Worm (Caenorhabditis elegans): ENCODE data around the gene Y58A7A.5.

The Y58A7A.5 gene

DNA sequence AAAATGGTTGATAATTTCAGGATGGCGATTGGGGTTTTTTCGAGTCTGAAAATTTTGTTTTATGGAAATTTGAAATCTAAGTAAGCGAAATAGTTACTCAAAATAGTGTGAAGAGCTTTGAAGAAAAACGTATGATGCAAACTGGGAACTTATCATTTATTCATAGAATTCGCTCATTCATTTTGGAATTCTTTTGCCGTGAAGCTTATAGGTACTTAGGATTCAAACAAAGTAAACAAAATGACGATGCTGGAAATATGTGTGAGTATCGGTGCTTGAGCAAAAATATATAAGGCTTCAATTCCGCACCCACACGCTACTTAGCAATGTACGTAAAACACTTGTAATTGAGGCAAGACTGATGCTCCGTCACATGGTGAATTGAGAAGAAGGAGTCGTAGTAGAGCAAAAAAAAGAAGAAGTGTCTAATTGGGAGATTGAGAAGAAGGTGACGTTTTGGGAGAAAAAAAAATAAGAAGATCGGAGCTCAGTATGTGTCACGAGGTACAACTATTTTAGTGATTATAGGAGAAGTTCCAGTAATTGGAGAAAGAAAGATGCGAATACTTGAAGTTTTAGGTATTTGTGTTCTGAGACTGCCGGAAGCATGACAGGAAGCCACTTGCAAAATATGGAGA, 2.8 kb upstream of the Y58A7A.5 start, which contains the start of gene glb-32:
glb-32 (minus strand) TSS at position 51 of the 638 bp plus-strand sequence.
- no peak for TF ChIP-seq sea-2 (GFP tag; optimal IDR thresholded peaks at IDR 0.05)
- TF ChIP-seq snpc-4 (tag; optimal IDR thresholded peaks at IDR 0.05): no peak
- TF ChIP-seq lsy-12 (tag; optimal IDR thresholded peaks at IDR 0.05): no peak
- no peak for TF ChIP-seq lin-39 (tag; optimal IDR thresholded peaks at IDR 0.05)
- TF ChIP-seq elt-1 (tag; optimal IDR thresholded peaks at IDR 0.05): no peak
- no peak for TF ChIP-seq mml-1 (tag; optimal IDR thresholded peaks at IDR 0.05)
- TF ChIP-seq ceh-16 (tag; optimal IDR thresholded peaks at IDR 0.05): no peak
- no peak for TF ChIP-seq ztf-4 (tag; optimal IDR thresholded peaks at IDR 0.05)
- TF ChIP-seq nfya-1 (tag; optimal IDR thresholded peaks at IDR 0.05; ENCODE audit: insufficient read depth): no peak
- TF ChIP-seq egl-27 (tag; optimal IDR thresholded peaks at IDR 0.05): no peak
- TF ChIP-seq skn-1 (tag; optimal IDR thresholded peaks at IDR 0.05): no peak
- no peak for TF ChIP-seq ztf-11 (tag; optimal IDR thresholded peaks at IDR 0.05)
- no peak for TF ChIP-seq eor-1 (tag; optimal IDR thresholded peaks at IDR 0.05)

ce11 chrV:5088311-5088710, 1.5 kb upstream of the Y58A7A.5 start:
- TF ChIP-seq eor-1 (tag; optimal IDR thresholded peaks at IDR 0.05) (no peak), elt-3 (tag; optimal IDR thresholded peaks at IDR 0.05) (no peak), lin-39 (tag; optimal IDR thresholded peaks at IDR 0.05) (no peak), egl-27 (tag; optimal IDR thresholded peaks at IDR 0.05) (no peak), nfya-1 (tag; optimal IDR thresholded peaks at IDR 0.05; ENCODE audit: insufficient read depth) (no peak), ztf-11 (tag; optimal IDR thresholded peaks at IDR 0.05) (no peak), nhr-43 (tag; optimal IDR thresholded peaks at IDR 0.05; ENCODE audit: poor library complexity, severe bottlenecking) (no peak), ceh-9 (tag; optimal IDR thresholded peaks at IDR 0.05) (no peak), hmg-11 (tag; optimal IDR thresholded peaks at IDR 0.05) (no peak), nhr-77 (tag; optimal IDR thresholded peaks at IDR 0.05) (no peak)

DNA sequence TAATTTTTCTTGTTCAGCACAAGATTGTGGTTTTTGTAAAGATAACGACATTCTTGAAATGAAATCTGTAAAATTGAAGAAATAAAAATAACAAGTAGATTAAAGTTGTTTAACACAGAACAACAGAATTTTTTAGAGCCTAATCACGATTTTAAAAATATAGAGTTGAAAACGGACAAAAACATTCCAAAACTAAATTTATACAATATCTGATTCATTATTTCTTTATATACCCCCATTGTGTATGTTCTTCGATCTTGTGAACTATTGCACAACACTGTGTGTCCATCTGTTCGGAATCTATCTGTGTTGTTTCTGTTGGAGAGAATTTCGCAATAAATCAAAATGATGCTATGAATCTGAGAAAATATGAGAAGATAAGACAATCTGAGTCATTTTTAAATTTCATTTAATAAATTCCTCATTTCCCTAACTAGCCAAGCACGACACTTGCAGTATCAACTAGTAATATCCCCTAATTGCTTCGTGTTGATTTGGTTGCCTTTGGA, 1.8 kb downstream of the Y58A7A.5 start, which contains the start of gene Y58A7A.4:
Y58A7A.4 (minus strand) TSS at position 51 of the 509 bp plus-strand sequence.
- TF ChIP-seq elt-2 (tag; optimal IDR thresholded peaks at IDR 0.05) (no peak), ceh-82 (tag; optimal IDR thresholded peaks at IDR 0.05) (no peak), tbx-2 (tag; optimal IDR thresholded peaks at IDR 0.05) (no peak), nhr-67 (tag; optimal IDR thresholded peaks at IDR 0.05) (no peak), nhr-77 (tag; optimal IDR thresholded peaks at IDR 0.05) (no peak), hmg-11 (tag; optimal IDR thresholded peaks at IDR 0.05) (no peak), ztf-4 (tag; optimal IDR thresholded peaks at IDR 0.05) (no peak), ceh-9 (tag; optimal IDR thresholded peaks at IDR 0.05) (no peak), nfya-1 (tag; optimal IDR thresholded peaks at IDR 0.05; ENCODE audit: insufficient read depth) (no peak), zag-1 (tag; optimal IDR thresholded peaks at IDR 0.05) (no peak), pha-4 (tag; optimal IDR thresholded peaks at IDR 0.05) (no peak), sea-2 (GFP tag; optimal IDR thresholded peaks at IDR 0.05) (no peak), daf-12 (tag; optimal IDR thresholded peaks at IDR 0.05) (no peak), nhr-237 (tag; optimal IDR thresholded peaks at IDR 0.05) (no peak), skn-1 (tag; optimal IDR thresholded peaks at IDR 0.05) (no peak), lsy-12 (tag; optimal IDR thresholded peaks at IDR 0.05) (no peak), nhr-25 (tag; optimal IDR thresholded peaks at IDR 0.05) (no peak), eor-1 (tag; optimal IDR thresholded peaks at IDR 0.05) (no peak)

DNA sequence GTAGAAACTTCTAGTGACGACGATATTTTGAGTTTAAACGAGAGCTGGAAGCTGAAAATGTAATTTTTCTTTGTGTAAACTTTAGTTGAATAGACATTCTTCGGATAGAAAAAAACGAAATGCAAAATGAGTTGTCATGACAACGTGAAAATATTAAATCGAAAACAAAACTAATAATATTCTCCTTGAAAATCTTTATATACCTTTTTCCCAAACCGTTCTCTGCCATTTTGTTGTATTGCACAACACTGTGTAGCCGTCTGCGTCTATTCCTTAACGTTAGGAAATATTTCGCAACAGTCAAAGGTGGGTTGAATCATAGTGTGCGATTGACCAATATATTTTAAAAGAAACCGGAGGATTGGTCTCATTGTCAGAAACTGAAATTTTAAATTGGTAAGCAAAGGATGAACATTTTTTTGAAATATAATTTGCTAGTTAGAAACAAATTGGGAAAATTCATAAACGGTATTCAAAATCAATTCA, 5.9 kb downstream of the Y58A7A.5 start, which contains the start of gene Y58A7A.3:
Y58A7A.3 (minus strand) TSS at position 51 of the 486 bp plus-strand sequence.
- TF ChIP-seq ceh-28 (tag; optimal IDR thresholded peaks at IDR 0.05): peak; percentile 43
- peak; percentile 5 for TF ChIP-seq nhr-25 (tag; optimal IDR thresholded peaks at IDR 0.05)
- TF ChIP-seq sea-2 (GFP tag; optimal IDR thresholded peaks at IDR 0.05): no peak
- peak; percentile 11 for TF ChIP-seq jun-1 (tag; optimal IDR thresholded peaks at IDR 0.05)
- no peak for TF ChIP-seq ztf-4 (tag; optimal IDR thresholded peaks at IDR 0.05)
- TF ChIP-seq lin-15B (tag; optimal IDR thresholded peaks at IDR 0.05): peak; percentile 2
- TF ChIP-seq pha-4 (tag; optimal IDR thresholded peaks at IDR 0.05): peak; percentile 75
- peak; percentile 36 for TF ChIP-seq elt-2 (tag; optimal IDR thresholded peaks at IDR 0.05)
- TF ChIP-seq pqm-1 (tag; optimal IDR thresholded peaks at IDR 0.05): peak; percentile 28
- no peak for TF ChIP-seq egl-5 (tag; optimal IDR thresholded peaks at IDR 0.05)
- TF ChIP-seq skn-1 (tag; optimal IDR thresholded peaks at IDR 0.05): peak; percentile 28
- TF ChIP-seq ceh-9 (tag; optimal IDR thresholded peaks at IDR 0.05): no peak
- no peak for TF ChIP-seq nhr-28 (tag; optimal IDR thresholded peaks at IDR 0.05)
- TF ChIP-seq nfya-1 (tag; optimal IDR thresholded peaks at IDR 0.05; ENCODE audit: insufficient read depth): peak; percentile 46
- TF ChIP-seq nhr-23 (tag; optimal IDR thresholded peaks at IDR 0.05): peak; percentile 72
